Worm (Caenorhabditis elegans): ENCODE data around the gene C49C8.5.
A peak's percentile ranks its signal among the peaks of the same experiment; 100 is the strongest.

Gene C49C8.5

ce11 chrIV:8600712-8601330 lies 52.6 kb downstream of the C49C8.5 start, which contains the start of gene Y59H11AR.4:
Gene Y59H11AR.4 (minus strand): TSS chrIV:8600762.
- TF ChIP-seq Y75B8A.6 (GFP tag; IDR thresholded peaks at IDR 0.05) (no peak), unc-62 (GFP tag; optimal IDR thresholded peaks at IDR 0.05 in 1 of 2) (peak in 1 of 2 experiments; percentile 15), unc-62 (tag; optimal IDR thresholded peaks at IDR 0.05) (no peak), php-3 (GFP tag; IDR thresholded peaks at IDR 0.05) (no peak), fkh-10 (GFP tag; optimal IDR thresholded peaks at IDR 0.05) (no peak), nhr-28 (tag; optimal IDR thresholded peaks at IDR 0.05) (peak; percentile 70), mxl-3 (GFP tag; optimal IDR thresholded peaks at IDR 0.05) (no peak), madf-9 (GFP tag; conservative IDR thresholded peaks at IDR 0.05) (no peak), Y105C5A.15 (GFP tag; IDR thresholded peaks at IDR 0.05) (no peak), R02D3.7 (tag; optimal IDR thresholded peaks at IDR 0.05) (no peak), tag-97 (GFP tag; IDR thresholded peaks at IDR 0.05) (no peak), F49E8.2 (tag; optimal IDR thresholded peaks at IDR 0.05; ENCODE audit: borderline replicate concordance) (no peak), hlh-30 (tag; optimal IDR thresholded peaks at IDR 0.05; ENCODE audit: insufficient read depth) (peak; percentile 2), egl-27 (tag; optimal IDR thresholded peaks at IDR 0.05) (no peak), lin-38 (GFP tag; IDR thresholded peaks at IDR 0.05) (no peak)
